Fruit fly (Drosophila melanogaster) whole organism, pupa: ENCODE measurements around the gene Fit2.

Experiments used
- CG10348 ChIP-seq: fragments of 200-800 bp; sonication (Bioruptor generic); IDR thresholded peaks from 2 replicates; pipeline ENCODE4 v1.3.6; 2022; ENCODE audit warnings: missing biosample characterization, missing genetic modification characterization
- CG12605 ChIP-seq: fragments of 200-800 bp; sonication (Bioruptor generic); IDR thresholded peaks from 2 replicates; pipeline ENCODE4 v1.3.6; 2022; ENCODE audit warnings: missing biosample characterization, missing genetic modification characterization
- CG14655 ChIP-seq: fragments of 200-800 bp; sonication (Bioruptor generic); optimal IDR thresholded peaks from 3 replicates; lab custom pipeline; 2017; ENCODE audit warnings: mild to moderate bottlenecking, missing biosample characterization, missing genetic modification reagents, missing genetic modification characterization
- CG15710 ChIP-seq: fragments of 200-800 bp; sonication (Bioruptor generic); optimal IDR thresholded peaks from 2 replicates; lab custom pipeline; 2018; ENCODE audit warnings: missing biosample characterization, mild to moderate bottlenecking, missing genetic modification characterization, moderate library complexity
- CG32121 ChIP-seq: fragments of 200-800 bp; sonication (Bioruptor generic); IDR thresholded peaks from 2 replicates; pipeline ENCODE4 v1.3.6; 2022; ENCODE audit warnings: missing biosample characterization, missing genetic modification characterization
- CG34367 ChIP-seq: fragments of 200-800 bp; sonication (Bioruptor generic); optimal IDR thresholded peaks from 2 replicates; lab custom pipeline; 2018; ENCODE audit warnings: missing biosample characterization, mild to moderate bottlenecking, missing genetic modification characterization
- CG4496 ChIP-seq: fragments of 200-800 bp; sonication (Bioruptor generic); IDR thresholded peaks from 3 replicates; pipeline ENCODE4 v1.3.6; 2022; ENCODE audit warnings: missing biosample characterization, missing genetic modification characterization
- CG8159 ChIP-seq: fragments of 200-800 bp; sonication (Bioruptor generic); optimal IDR thresholded peaks from 3 replicates; lab custom pipeline; 2018; ENCODE audit warnings: missing biosample characterization, mild to moderate bottlenecking, missing genetic modification characterization, moderate library complexity
- CG8301 ChIP-seq: fragments of 200-800 bp; sonication (Bioruptor generic); optimal IDR thresholded peaks from 2 replicates; lab custom pipeline; 2018; ENCODE audit warnings: missing biosample characterization, mild to moderate bottlenecking, missing genetic modification characterization
- CG9948 ChIP-seq: fragments of 200-800 bp; sonication (Bioruptor generic); optimal IDR thresholded peaks from 2 replicates; lab custom pipeline; 2018; ENCODE audit warnings: missing biosample characterization, mild to moderate bottlenecking, missing genetic modification characterization, moderate library complexity
- D1 ChIP-seq: fragments of 200-800 bp; sonication (Bioruptor generic); optimal IDR thresholded peaks from 2 replicates; lab custom pipeline; 2018; ENCODE audit warnings: missing biosample characterization, mild to moderate bottlenecking, missing genetic modification characterization, moderate library complexity
- EcR ChIP-seq: fragments of 200-800 bp; sonication (Bioruptor generic); optimal IDR thresholded peaks from 3 replicates; lab custom pipeline; 2019; ENCODE audit warnings: missing biosample characterization, missing genetic modification characterization, mild to moderate bottlenecking, moderate library complexity, missing genetic modification reagents
- Ets98B ChIP-seq: fragments of 200-800 bp; sonication (Bioruptor generic); IDR thresholded peaks from 2 replicates; pipeline ENCODE4 v1.3.6; 2022; ENCODE audit warnings: missing biosample characterization, missing genetic modification characterization
- Pif1B ChIP-seq: fragments of 200-800 bp; sonication (Bioruptor generic); optimal IDR thresholded peaks from 3 replicates; lab custom pipeline; 2016; ENCODE audit warnings: missing biosample characterization, missing genetic modification characterization
- Snoo ChIP-seq: fragments of 200-800 bp; sonication (Bioruptor generic); optimal IDR thresholded peaks from 3 replicates; lab custom pipeline; 2017; ENCODE audit warnings: missing biosample characterization, mild to moderate bottlenecking, missing genetic modification characterization, inconsistent platforms
- fd96Ca ChIP-seq: fragments of 200-800 bp; sonication (Bioruptor generic); IDR thresholded peaks from 3 replicates; pipeline ENCODE4 v1.3.6; 2022; ENCODE audit warnings: missing biosample characterization, missing genetic modification characterization
- gl ChIP-seq: fragments of 200-800 bp; sonication (Bioruptor generic); optimal IDR thresholded peaks from 2 replicates; lab custom pipeline; 2018; ENCODE audit warnings: missing biosample characterization, mild to moderate bottlenecking, missing genetic modification characterization
- rn ChIP-seq: fragments of 200-800 bp; sonication (Bioruptor generic); IDR thresholded peaks from 2 replicates; pipeline ENCODE4 v1.3.6; 2022; ENCODE audit warnings: missing biosample characterization, missing genetic modification characterization

Gene Fit2

DNA sequence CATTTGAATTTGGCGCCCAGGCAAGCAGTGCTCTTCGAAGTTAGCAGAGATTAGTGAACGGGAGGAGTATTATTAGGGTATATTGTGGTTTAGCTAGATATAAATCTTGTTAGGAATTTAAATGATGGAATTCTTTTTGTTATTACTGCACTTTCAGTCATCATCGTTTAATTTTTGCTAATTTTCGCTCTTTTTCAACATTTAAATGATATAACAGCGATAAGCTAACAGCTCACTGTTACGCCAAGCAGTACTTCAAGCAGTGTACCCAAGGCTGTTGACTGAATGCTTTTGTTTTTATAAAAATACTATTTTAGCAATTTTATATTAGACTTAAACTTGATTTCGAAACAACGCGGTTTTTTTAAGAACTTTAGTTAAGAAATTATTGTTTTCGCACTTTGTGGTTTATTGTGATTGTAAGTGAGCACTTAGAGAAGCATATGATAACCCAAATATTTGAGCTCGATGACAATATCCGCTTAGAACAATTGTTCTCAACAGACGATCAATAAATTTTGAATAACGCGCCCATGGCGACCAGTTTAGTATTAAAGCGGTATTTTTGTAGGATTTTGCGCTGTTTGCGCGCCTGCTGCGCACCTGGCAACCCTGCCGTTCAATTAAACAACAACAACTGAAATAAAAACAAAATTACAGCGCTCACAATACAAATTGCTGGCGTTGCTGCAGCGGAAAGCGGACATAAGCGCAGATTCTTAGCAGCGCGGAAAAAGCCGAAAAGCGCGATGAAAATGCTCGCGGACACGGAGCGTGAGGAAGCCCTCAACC is 26.7 kb downstream of the Fit2 start:
- TF ChIP-seq CG14655 (GFP tag; lab: Kevin White, UChicago): no peak
- 0 out of 2 replicates have a peak, but pooled peaks have one; percentile 6 for TF ChIP-seq Ets98B (GFP tag; lab: Robert Waterston, UW)

DNA sequence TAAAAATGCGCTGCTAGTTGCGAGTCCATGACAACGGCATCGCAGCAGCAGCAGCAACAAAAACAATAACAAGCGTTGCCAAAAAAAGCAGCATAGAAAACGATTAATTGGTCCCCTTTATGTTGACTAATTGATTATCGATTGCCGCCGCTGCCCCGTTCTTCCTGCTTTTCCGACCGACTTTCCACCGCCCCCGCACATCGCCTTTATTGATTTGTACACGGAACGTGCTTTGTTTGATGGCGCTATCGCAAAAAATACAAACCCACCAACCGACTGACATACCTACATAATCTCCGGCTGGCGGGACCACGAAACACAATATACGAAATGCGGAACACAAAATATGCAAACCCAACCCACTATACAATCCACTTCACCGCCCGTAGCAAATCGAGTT is 27.3 kb downstream of the Fit2 start:
- TF ChIP-seq D1 (tag; lab: Kevin White, UChicago) (no peak), CG9948 (tag; lab: Kevin White, UChicago) (no peak), rn (no peak), CG15710 (tag; lab: Kevin White, UChicago) (no peak), Snoo (tag; lab: Kevin White, UChicago) (no peak), CG4496 (GFP tag; lab: Robert Waterston, UW) (no peak), CG12605 (no peak)
- TF ChIP-seq, all 21 proteins: peak for 0

DNA sequence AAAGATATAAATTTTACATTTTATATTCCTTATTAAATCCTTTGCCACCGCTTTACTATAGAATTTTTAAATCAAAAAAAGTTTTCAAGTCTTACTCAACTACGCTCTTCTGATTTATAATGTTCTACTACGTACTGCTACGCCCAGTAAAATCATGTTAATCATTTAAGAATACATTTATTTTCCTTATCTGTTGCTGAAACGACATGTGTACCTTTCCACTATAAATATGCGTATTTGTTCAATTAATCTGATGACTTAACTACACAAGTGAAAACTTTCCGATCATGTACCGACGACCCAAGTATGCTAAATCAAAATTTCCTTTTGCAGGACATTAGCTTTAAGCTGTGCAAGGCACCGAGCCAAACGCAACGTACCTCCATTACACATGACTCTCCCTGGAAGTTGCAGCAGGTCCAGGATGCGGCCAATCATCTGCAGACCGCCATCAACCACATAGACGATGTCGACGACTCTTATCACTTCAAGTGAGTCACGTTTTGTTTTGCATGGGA is 28.3 kb downstream of the Fit2 start:
- TF ChIP-seq CG8159 (peak; percentile 1), CG14655 (GFP tag; lab: Kevin White, UChicago) (no peak), Pif1B (GFP tag; lab: Kevin White, UChicago) (no peak), Snoo (tag; lab: Kevin White, UChicago) (no peak), gl (tag; lab: Kevin White, UChicago) (peak; percentile 22), EcR (GFP tag; lab: Kevin White, UChicago) (peak; percentile 37), Ets98B (GFP tag; lab: Robert Waterston, UW) (no peak), CG34367 (tag; lab: Kevin White, UChicago) (no peak), CG8301 (tag; lab: Kevin White, UChicago) (no peak), CG12605 (no peak), CG4496 (GFP tag; lab: Robert Waterston, UW) (no peak)

DNA sequence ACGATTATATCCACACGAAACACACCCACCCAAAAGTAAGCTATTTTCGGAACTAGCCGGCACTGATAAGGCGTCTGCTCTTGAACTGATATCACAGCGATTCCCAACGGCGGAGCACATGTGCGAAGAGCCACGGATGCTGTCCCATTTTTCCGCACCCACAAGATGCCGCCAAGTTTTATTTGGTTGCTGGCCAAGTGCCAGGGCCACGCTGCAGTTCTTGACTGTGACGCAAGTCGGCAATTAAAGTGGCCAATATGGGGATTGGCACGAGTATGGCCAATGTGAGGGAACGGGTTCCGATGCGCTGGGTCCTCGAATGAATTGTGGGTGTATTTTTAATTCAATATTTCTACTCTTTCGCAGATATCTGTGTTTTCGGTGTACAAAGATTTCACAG is 29.8 kb downstream of the Fit2 start:
- TF ChIP-seq gl (tag; lab: Kevin White, UChicago) (no peak), CG32121 (GFP tag; lab: Robert Waterston, UW) (peak; percentile 65; the same call in 1 of the 2 replicates)

DNA sequence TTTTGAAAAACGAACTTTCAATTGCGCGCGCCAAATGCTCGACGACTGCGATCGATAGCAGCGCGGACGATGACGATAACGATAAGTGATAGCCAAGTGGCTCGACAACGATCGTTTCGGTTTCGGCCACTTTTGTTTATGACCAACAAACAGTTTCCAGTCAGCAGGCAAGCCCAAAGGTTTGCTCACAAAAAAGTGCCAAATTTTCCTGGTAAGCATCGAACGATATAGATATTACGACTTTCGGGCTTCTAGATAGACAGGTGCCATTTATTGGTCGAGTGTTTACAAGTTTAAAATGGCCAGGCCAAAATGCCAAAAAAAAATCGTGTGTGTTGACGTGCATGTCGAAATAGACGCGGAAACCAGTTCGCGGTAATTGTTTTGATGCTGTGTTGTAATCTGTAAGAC is 31.3 kb downstream of the Fit2 start, which contains the start of gene CG7724:
Gene CG7724, plus strand, starts transcription at position 147 of the 411 bp plus-strand sequence.
- TF ChIP-seq fd96Ca (GFP tag; lab: Robert Waterston, UW): no peak
- no peak for TF ChIP-seq CG10348 (GFP tag; lab: Robert Waterston, UW)
- TF ChIP-seq CG34367 (tag; lab: Kevin White, UChicago): no peak
- no peak for TF ChIP-seq rn
- no peak for TF ChIP-seq CG9948 (tag; lab: Kevin White, UChicago)
- no peak for TF ChIP-seq CG12605
- TF ChIP-seq, all 21 proteins: peak for 0
